Worm (Caenorhabditis elegans) whole organism, dauer: ENCODE results near the gene F57F4.1.

ENCODE experiments used
- unc-62 ChIP-seq: sonication (generic microtip); optimal IDR thresholded peaks from 2 replicates; lab custom pipeline; 2017; ENCODE audit warnings: missing biosample characterization, missing genetic modification reagents, missing genetic modification characterization

Gene F57F4.1

ce11 chrV:6413057-6413456 lies 22.8 kb downstream of the F57F4.1 start:
- TF ChIP-seq unc-62 (GFP tag; lab: Kevin White, UChicago): no peak

- no peak for TF ChIP-seq unc-62 (GFP tag; lab: Kevin White, UChicago)
Measured at ce11 chrV:6414469-6414868, 24.2 kb downstream of the F57F4.1 start.

DNA sequence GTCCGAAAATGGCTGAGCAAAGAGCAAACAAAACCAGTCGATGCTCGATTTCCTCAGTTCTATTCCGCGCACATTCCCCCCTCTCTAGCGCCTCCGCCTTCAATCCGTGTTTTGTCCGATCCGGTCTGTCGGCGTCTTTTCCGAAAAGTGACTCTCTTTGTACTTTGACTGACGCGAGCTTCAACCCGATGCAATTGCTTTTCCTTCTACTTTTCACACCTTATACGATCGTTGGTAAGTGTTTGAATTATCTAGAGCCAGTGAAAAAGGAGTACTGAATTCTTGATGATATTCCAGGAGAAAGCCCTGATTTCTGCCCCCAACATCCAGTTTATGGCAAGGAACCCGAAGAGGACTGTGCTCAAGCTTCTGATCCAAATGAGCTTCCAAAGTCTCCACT lies 24.7 kb downstream of the F57F4.1 start, which contains the start of gene cht-6:
Gene cht-6 (plus strand): TSS at position 9 of the 400 bp plus-strand sequence.
- no peak for TF ChIP-seq unc-62 (GFP tag; lab: Kevin White, UChicago)

- TF ChIP-seq unc-62 (GFP tag; lab: Kevin White, UChicago): no peak
Measured at ce11 chrV:6424055-6424454, 33.8 kb downstream of the F57F4.1 start, which contains the start of gene urb-1. urb-1 (minus strand) TSS chrV:6424155.

DNA sequence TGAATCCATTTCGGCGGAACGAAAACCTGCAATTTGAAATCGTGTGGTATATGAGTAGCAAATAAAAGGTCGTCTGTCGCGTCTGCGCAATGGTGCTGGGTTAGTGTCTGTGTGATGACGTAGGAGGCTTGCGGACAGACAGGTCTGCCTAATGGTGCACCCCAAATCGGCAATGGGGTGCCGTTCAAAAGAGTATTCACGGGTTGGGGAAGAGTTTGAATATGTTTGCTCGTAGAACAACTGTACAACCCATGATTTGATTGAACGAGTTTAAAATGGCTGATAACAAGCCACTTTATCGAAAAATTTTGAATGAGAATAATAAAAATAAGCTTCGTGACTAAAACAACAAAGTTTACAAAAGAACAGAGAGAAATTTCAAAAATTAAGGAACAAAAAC lies 35.7 kb downstream of the F57F4.1 start, which contains the start of gene T05H4.11:
Gene T05H4.11 (minus strand): TSS at position 335 of the 400 bp plus-strand sequence.
- TF ChIP-seq unc-62 (GFP tag; lab: Kevin White, UChicago): no peak

ce11 chrV:6426843-6427242 lies 36.6 kb downstream of the F57F4.1 start, which contains the start of gene atp-4:
atp-4 (minus strand) TSS chrV:6427112.
- TF ChIP-seq unc-62 (GFP tag; lab: Kevin White, UChicago): no peak

- TF ChIP-seq unc-62 (GFP tag; lab: Kevin White, UChicago): no peak
Measured at ce11 chrV:6427433-6427832, 37.2 kb downstream of the F57F4.1 start.

DNA sequence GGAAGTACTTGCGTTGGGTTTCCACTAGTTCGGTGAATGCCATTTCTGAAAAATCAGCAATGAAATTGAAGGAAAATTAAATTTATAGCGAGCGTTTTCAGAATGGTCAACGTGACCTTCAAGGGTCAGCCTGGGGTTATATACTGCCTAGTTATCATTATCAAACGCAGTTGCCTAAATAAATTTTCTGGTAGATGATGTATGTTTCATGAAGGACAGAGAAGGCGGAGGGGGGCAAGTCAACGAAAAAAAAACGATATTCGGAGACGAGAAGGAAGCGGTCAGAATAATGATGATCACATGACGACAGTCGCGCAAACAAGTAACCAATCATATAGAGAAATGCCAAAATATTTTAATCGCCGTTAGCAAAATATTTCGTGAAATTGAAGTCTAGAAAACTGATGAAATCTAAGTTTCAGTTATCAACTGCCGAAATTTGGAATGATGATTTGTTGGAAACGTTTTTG lies 39.6 kb downstream of the F57F4.1 start, which contains the start of gene alh-4:
Gene alh-4 (minus strand): TSS at position 51 of the 470 bp plus-strand sequence.
- no peak for TF ChIP-seq unc-62 (GFP tag; lab: Kevin White, UChicago)

ce11 chrV:6430526-6431371 lies 40.5 kb downstream of the F57F4.1 start:
- TF ChIP-seq unc-62 (GFP tag; lab: Kevin White, UChicago): no peak

DNA sequence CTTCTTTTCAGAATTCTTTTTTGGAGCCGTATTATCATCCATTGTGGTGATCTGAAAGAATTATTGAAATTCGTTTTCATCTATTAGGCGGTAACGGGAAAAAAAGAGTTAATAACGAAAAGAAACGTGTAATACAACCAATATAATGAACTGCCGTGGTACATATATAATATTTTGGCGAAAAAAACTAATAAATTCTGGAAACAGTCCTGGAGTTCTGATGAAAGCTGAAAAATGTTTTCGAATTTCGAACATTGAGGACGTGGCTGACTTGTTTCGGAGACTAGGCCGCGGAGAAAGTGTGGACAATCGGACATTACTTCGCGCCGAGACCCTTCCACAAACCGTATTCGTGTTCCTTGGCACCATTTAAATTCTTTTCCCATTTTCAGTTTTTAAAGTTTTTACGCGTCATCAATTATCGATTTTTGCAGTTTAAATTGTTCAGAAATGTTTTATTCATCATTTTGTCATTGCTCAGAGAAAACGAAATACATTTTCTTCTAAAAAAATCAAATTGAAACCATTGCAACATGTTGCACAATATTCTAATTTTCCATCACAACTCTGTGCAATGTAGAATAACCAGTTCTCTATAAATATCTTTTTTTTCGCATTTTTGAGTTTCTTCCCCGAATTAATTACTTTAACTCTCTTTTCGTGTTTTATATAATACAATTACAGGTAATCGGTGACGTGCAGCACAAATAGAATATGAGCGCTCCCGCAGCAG lies 43.3 kb downstream of the F57F4.1 start, which contains the start of the genes gad-1 and erfa-1:
Gene gad-1 (minus strand): TSS at position 51 of the 733 bp plus-strand sequence.
Gene erfa-1 (plus strand): TSS at position 683 of the 733 bp plus-strand sequence.
- TF ChIP-seq unc-62 (GFP tag; lab: Kevin White, UChicago): no peak

DNA sequence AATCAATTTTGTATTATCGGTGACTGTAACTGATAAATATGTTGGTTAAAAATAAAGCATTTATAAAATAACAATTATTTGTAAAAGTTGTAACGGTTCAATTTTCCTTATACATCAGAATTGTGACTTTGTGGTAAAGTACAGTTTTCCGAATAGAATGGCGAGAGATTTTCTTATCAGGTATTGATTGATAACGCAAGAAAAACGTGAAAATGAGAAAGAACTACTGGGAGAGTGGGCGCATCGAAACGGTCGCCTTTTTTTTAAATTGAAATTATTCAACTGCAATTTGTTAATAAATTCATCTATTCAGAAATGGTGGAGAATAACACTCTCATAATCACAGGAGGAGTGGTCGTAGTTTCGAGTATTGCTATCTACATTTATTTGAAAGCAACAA lies 46.1 kb downstream of the F57F4.1 start, which contains the start of gene hpo-19:
Gene hpo-19 (plus strand): TSS at position 314 of the 400 bp plus-strand sequence.
- no peak for TF ChIP-seq unc-62 (GFP tag; lab: Kevin White, UChicago)

ce11 chrV:6438601-6439000 lies 48.3 kb downstream of the F57F4.1 start, which contains the start of gene T05H4.4:
T05H4.4 (plus strand) TSS chrV:6438901.
- no peak for TF ChIP-seq unc-62 (GFP tag; lab: Kevin White, UChicago)

DNA sequence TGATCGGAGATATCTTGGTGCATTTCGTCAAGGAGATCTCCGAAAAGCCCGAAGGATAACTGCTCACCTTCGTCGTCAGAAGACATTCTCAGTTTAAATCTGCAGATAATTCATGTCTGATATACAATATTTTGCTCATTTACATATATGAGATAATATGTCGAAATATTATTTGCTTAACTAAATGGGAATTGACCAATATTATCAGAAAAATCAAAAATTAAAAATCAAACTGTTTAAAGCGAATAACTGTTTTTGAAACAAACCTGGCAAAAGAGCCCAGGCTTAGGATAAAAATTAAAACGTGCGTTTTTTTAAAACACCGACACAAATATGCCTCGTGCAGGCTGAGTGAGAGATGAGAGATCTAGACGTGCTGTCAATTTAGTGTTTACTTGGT lies 51.4 kb downstream of the F57F4.1 start, which contains the start of gene T05H4.15:
Gene T05H4.15 (minus strand): TSS at position 101 of the 400 bp plus-strand sequence.
- TF ChIP-seq unc-62 (GFP tag; lab: Kevin White, UChicago): no peak

ce11 chrV:6442037-6442436 lies 51.8 kb downstream of the F57F4.1 start, which contains the start of gene T05H4.3:
T05H4.3 (plus strand) TSS chrV:6442337.
- no peak for TF ChIP-seq unc-62 (GFP tag; lab: Kevin White, UChicago)
